Worm (Caenorhabditis elegans) whole organism, L2 larva: ENCODE measurements around the gene aqp-2.

Source experiments
- Y55F3AM.14 ChIP-seq: fragments of 200-800 bp; sonication (Bioruptor generic); optimal IDR thresholded peaks from 2 replicates; lab custom pipeline; 2018; ENCODE audit warnings: mild to moderate bottlenecking, missing genetic modification characterization, missing compliant biosample characterization
- blmp-1 ChIP-seq: sonication (generic microtip); optimal IDR thresholded peaks from 2 replicates; lab custom pipeline; 2017; ENCODE audit warnings: missing genetic modification characterization, mild to moderate bottlenecking, missing compliant biosample characterization, antibody characterized with exemption, moderate library complexity; ENCODE audit not compliant: insufficient read depth
- ceh-16 ChIP-seq: fragments of 150-350 bp; optimal IDR thresholded peaks from 2 replicates; lab custom pipeline; 2014; ENCODE audit warnings: missing biosample characterization, missing genetic modification characterization
- elt-1 ChIP-seq: fragments of 150-350 bp; optimal IDR thresholded peaks from 2 replicates; lab custom pipeline; 2014; ENCODE audit warnings: missing biosample characterization, missing genetic modification characterization
- elt-3 ChIP-seq: sonication (generic microtip); optimal IDR thresholded peaks from 2 replicates; lab custom pipeline; 2017; ENCODE audit warnings: missing biosample characterization, missing genetic modification characterization
- lin-39 ChIP-seq: fragments of 150-350 bp; optimal IDR thresholded peaks from 2 replicates; lab custom pipeline; 2014; ENCODE audit warnings: missing biosample characterization, missing genetic modification reagents, missing genetic modification characterization
- nhr-11 ChIP-seq: fragments of 150-350 bp; optimal IDR thresholded peaks from 2 replicates; lab custom pipeline; 2014; ENCODE audit warnings: missing biosample characterization, missing genetic modification characterization
- nhr-23 ChIP-seq: fragments of 150-350 bp; optimal IDR thresholded peaks from 2 replicates; lab custom pipeline; 2014; ENCODE audit warnings: missing biosample characterization, missing genetic modification reagents, missing genetic modification characterization
- unc-62 ChIP-seq: fragments of 150-350 bp; optimal IDR thresholded peaks from 2 replicates; lab custom pipeline; 2014; ENCODE audit warnings: missing biosample characterization, missing genetic modification reagents, missing genetic modification characterization
- ztf-11 ChIP-seq: sonication (generic microtip); optimal IDR thresholded peaks from 2 replicates; lab custom pipeline; 2017; ENCODE audit warnings: missing biosample characterization, missing genetic modification characterization

DNA sequence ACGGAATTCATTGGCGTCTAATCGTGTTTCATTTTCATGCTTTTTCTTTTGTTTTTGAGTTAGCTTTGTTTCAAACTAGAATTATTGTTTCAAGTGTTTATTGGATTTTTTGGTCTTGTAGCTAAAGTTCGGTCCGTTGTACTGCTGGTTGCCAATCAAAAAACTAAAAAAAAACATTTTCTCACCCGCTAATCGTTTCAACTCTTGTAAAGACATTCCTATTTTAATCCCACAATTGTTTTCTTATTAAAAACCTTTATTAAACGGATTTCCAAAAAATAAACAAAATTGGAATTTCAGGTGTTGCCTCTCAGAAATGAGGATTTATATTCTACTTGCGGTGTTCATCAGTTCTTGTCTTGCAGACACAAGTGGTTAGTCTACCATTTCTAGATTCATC is 28.9 kb downstream of the aqp-2 start, which contains the start of gene T26C5.2:
- no peak for TF ChIP-seq unc-62 (GFP tag; lab: Kevin White, UChicago)
- TF ChIP-seq lin-39 (tag; lab: Kevin White, UChicago) = no peak
- no peak for TF ChIP-seq blmp-1 (tag; lab: Kevin White, UChicago)
- TF ChIP-seq elt-1 (tag; lab: Kevin White, UChicago) = no peak
- TF ChIP-seq nhr-11 (tag; lab: Kevin White, UChicago) = no peak
- no peak for TF ChIP-seq Y55F3AM.14
- no peak for TF ChIP-seq ztf-11 (tag; lab: Kevin White, UChicago)
- TF ChIP-seq nhr-23 (tag; lab: Kevin White, UChicago) = no peak
- no peak for TF ChIP-seq ceh-16 (tag; lab: Kevin White, UChicago)
- no peak for TF ChIP-seq elt-3
